Worm (Caenorhabditis elegans): ENCODE data around the gene Y54G2A.38.
A peak's percentile ranks its signal among the peaks of the same experiment; 100 is the strongest.

DNA sequence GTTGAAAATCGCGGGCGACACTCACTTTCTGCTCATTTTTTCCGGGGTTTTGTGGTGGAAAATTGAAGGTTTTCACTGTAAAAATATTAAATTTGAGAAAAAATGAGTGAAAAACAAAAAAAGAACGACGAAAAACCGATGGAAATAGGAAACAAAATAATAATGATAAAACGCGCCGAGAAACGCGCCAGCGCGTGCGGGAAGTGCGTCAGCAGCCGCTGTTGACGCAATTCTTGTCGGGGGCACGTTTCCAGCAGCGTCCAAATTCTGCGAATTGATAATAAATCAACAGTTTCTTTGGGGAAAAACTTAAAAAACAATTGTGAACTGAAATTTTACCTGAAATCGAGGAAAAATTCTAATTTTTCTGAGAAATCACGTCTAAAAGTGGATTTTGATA lies 33.5 kb upstream of the Y54G2A.38 start, which contains the start of gene ubxn-2:
- TF ChIP-seq nhr-237 (tag; optimal IDR thresholded peaks at IDR 0.05): no peak
- no peak for TF ChIP-seq alr-1 (tag; optimal IDR thresholded peaks at IDR 0.05)
- TF ChIP-seq ceh-82 (tag; optimal IDR thresholded peaks at IDR 0.05): peak; percentile 10
- no peak for TF ChIP-seq R02D3.7 (tag; optimal IDR thresholded peaks at IDR 0.05)
- TF ChIP-seq snpc-4 (tag; optimal IDR thresholded peaks at IDR 0.05): peak; percentile 12
- peak in 1 of 2 experiments; percentile 25 for TF ChIP-seq mdl-1 (tag; optimal IDR thresholded peaks at IDR 0.05)
- TF ChIP-seq nhr-11 (tag; optimal IDR thresholded peaks at IDR 0.05): no peak
- peak; percentile 87 for TF ChIP-seq gmeb-1 (tag; optimal IDR thresholded peaks at IDR 0.05)
- TF ChIP-seq ztf-4 (tag; optimal IDR thresholded peaks at IDR 0.05): no peak

Data from whole organism, L2 larva.